Fruit fly (Drosophila melanogaster): ENCODE results near the gene CG31156.
A peak's percentile ranks its signal among the peaks of the same experiment; 100 is the strongest.

DNA sequence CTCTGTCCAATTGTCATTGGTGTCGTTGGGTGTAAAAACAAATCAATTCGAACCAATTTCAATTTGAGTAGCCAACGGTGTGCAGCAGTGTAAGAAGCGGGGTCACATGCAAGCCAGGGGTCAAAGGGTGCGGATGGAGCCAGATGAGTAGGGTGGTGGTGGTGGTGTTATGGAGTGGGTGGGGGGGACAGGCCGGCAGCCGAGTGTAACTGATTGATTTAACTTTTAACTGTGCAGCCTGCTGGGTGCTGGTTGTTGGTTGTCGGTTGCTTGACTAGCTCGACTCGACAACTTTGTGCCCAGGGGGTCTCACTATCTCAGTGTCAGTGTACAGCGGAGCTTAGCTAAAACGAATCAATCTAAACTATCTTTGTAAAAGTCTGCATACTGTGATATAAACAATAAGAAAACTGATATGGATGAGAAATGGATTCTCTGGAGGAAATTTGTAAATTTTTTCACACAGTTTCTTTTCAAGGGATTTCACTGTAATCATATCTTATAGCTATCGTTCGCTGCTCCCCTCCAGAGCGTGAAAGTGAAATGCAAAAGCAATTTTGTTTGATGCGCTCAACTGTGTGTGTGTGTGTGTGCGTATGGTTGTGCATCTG lies 16.0 kb downstream of the CG31156 start:
- TF ChIP-seq Pif1A (GFP tag; optimal IDR thresholded peaks at IDR 0.05) (no peak), rn (GFP tag; IDR thresholded peaks at IDR 0.05) (peak; percentile 55; the same call in 1 of the 2 replicates), CG14655 (GFP tag; optimal IDR thresholded peaks at IDR 0.05) (no peak), CG9948 (tag; optimal IDR thresholded peaks at IDR 0.05) (no peak), CG8301 (tag; optimal IDR thresholded peaks at IDR 0.05) (no peak), CG13204 (GFP tag; optimal IDR thresholded peaks at IDR 0.05) (no peak), EcR (GFP tag; optimal IDR thresholded peaks at IDR 0.05) (no peak), D1 (tag; optimal IDR thresholded peaks at IDR 0.05) (no peak), gl (tag; optimal IDR thresholded peaks at IDR 0.05) (peak; percentile 2), fd96Ca (GFP tag; IDR thresholded peaks at IDR 0.05) (peak; percentile 79), CG17806 (tag; optimal IDR thresholded peaks at IDR 0.05) (no peak), CG32121 (GFP tag; IDR thresholded peaks at IDR 0.05) (peak; percentile 88)

Data from whole organism, pupa.